Worm (Caenorhabditis elegans) whole organism, L2 larva: Measurements from ENCODE around the gene C13A10.1.

Source experiments
- C34F6.9 ChIP-seq: fragments of 150-350 bp; optimal IDR thresholded peaks from 2 replicates; lab custom pipeline; 2014; ENCODE audit warnings: missing biosample characterization, missing genetic modification characterization
- F13H6.1 ChIP-seq: sonication (generic microtip); optimal IDR thresholded peaks from 2 replicates; lab custom pipeline; 2016; ENCODE audit warnings: missing genetic modification characterization, missing compliant biosample characterization
- ZK546.5 ChIP-seq: sonication (generic microtip); optimal IDR thresholded peaks from 2 replicates; lab custom pipeline; 2017; ENCODE audit warnings: missing biosample characterization, missing genetic modification characterization
- alr-1 ChIP-seq: fragments of 150-350 bp; optimal IDR thresholded peaks from 2 replicates; lab custom pipeline; 2014; ENCODE audit warnings: missing biosample characterization, missing genetic modification characterization
- aly-2 ChIP-seq: fragments of 150-350 bp; optimal IDR thresholded peaks from 2 replicates; lab custom pipeline; 2014; ENCODE audit warnings: missing biosample characterization, missing genetic modification characterization
- ama-1 ChIP-seq: fragments of 150-350 bp; optimal IDR thresholded peaks from 2 replicates; lab custom pipeline; 2018; ENCODE audit warnings: inconsistent platforms
- blmp-1 ChIP-seq: sonication (generic microtip); optimal IDR thresholded peaks from 2 replicates; lab custom pipeline; 2017; ENCODE audit warnings: missing genetic modification characterization, mild to moderate bottlenecking, missing compliant biosample characterization, antibody characterized with exemption, moderate library complexity; ENCODE audit not compliant: insufficient read depth
- ceh-16 ChIP-seq: fragments of 150-350 bp; optimal IDR thresholded peaks from 2 replicates; lab custom pipeline; 2014; ENCODE audit warnings: missing biosample characterization, missing genetic modification characterization
- ceh-82 ChIP-seq: fragments of 150-350 bp; optimal IDR thresholded peaks from 2 replicates; lab custom pipeline; 2014; ENCODE audit warnings: missing biosample characterization, missing genetic modification characterization
- crh-2 ChIP-seq: sonication (generic microtip); optimal IDR thresholded peaks from 2 replicates; lab custom pipeline; 2017; ENCODE audit warnings: missing biosample characterization, missing genetic modification characterization
- dmd-4 ChIP-seq: sonication (generic microtip); optimal IDR thresholded peaks from 2 replicates; lab custom pipeline; 2017; ENCODE audit warnings: missing biosample characterization, missing genetic modification characterization
- egl-27 ChIP-seq: sonication (generic microtip); optimal IDR thresholded peaks from 3 replicates; lab custom pipeline; 2017; ENCODE audit warnings: missing biosample characterization, missing genetic modification reagents, missing genetic modification characterization
- elt-1 ChIP-seq: fragments of 150-350 bp; optimal IDR thresholded peaks from 2 replicates; lab custom pipeline; 2014; ENCODE audit warnings: missing biosample characterization, missing genetic modification characterization
- elt-3 ChIP-seq: sonication (generic microtip); optimal IDR thresholded peaks from 2 replicates; lab custom pipeline; 2017; ENCODE audit warnings: missing biosample characterization, missing genetic modification characterization
- fos-1 ChIP-seq: fragments of 150-350 bp; optimal IDR thresholded peaks from 2 replicates; lab custom pipeline; 2014; ENCODE audit warnings: missing biosample characterization, missing genetic modification characterization
- gmeb-1 ChIP-seq: fragments of 150-350 bp; optimal IDR thresholded peaks from 2 replicates; lab custom pipeline; 2014; ENCODE audit warnings: missing biosample characterization, missing genetic modification characterization
- lin-11 ChIP-seq: fragments of 150-350 bp; sonication (generic microtip); optimal IDR thresholded peaks from 2 replicates; lab custom pipeline; 2014; ENCODE audit warnings: missing biosample characterization, missing genetic modification characterization, inconsistent platforms, mixed read lengths
- lin-13 ChIP-seq: fragments of 150-350 bp; optimal IDR thresholded peaks from 2 replicates; lab custom pipeline; 2014; ENCODE audit warnings: missing biosample characterization, missing genetic modification reagents, missing genetic modification characterization
- lin-39 ChIP-seq: fragments of 150-350 bp; optimal IDR thresholded peaks from 2 replicates; lab custom pipeline; 2014; ENCODE audit warnings: missing biosample characterization, missing genetic modification reagents, missing genetic modification characterization
- lsy-2 ChIP-seq, 2 experiments: fragments of 150-350 bp in 1 of 2; sonication (generic microtip) in 1 of 2; optimal IDR thresholded peaks; 2 replicates each; lab custom pipeline; 2014 to 2017; ENCODE audit warnings: missing biosample characterization in 2 of 2, missing genetic modification characterization in 2 of 2
- mbf-1 ChIP-seq: sonication (generic microtip); optimal IDR thresholded peaks from 2 replicates; lab custom pipeline; 2017; ENCODE audit warnings: missing biosample characterization, missing genetic modification characterization
- mdl-1 ChIP-seq, 2 experiments: fragments of 150-350 bp in 1 of 2; sonication (generic microtip) in 1 of 2; optimal IDR thresholded peaks; 2 replicates each; lab custom pipeline; 2017; ENCODE audit warnings: missing biosample characterization in 2 of 2, missing genetic modification characterization in 2 of 2
- nhr-11 ChIP-seq: fragments of 150-350 bp; optimal IDR thresholded peaks from 2 replicates; lab custom pipeline; 2014; ENCODE audit warnings: missing biosample characterization, missing genetic modification characterization
- nhr-12 ChIP-seq: fragments of 150-350 bp; optimal IDR thresholded peaks from 2 replicates; lab custom pipeline; 2014; ENCODE audit warnings: missing biosample characterization, missing genetic modification characterization
- nhr-129 ChIP-seq: fragments of 150-350 bp; optimal IDR thresholded peaks from 2 replicates; lab custom pipeline; 2014; ENCODE audit warnings: missing biosample characterization, missing genetic modification characterization
- nhr-237 ChIP-seq: fragments of 150-350 bp; optimal IDR thresholded peaks from 2 replicates; lab custom pipeline; 2014; ENCODE audit warnings: missing biosample characterization, missing genetic modification characterization
- nhr-6 ChIP-seq: fragments of 150-350 bp; optimal IDR thresholded peaks from 2 replicates; lab custom pipeline; 2014; ENCODE audit warnings: missing biosample characterization, missing genetic modification characterization
- peb-1 ChIP-seq: fragments of 150-350 bp; optimal IDR thresholded peaks from 2 replicates; lab custom pipeline; 2014; ENCODE audit warnings: missing biosample characterization, missing genetic modification characterization
- sem-4 ChIP-seq: fragments of 150-350 bp; optimal IDR thresholded peaks from 2 replicates; lab custom pipeline; 2014; ENCODE audit warnings: missing biosample characterization, missing genetic modification reagents, missing genetic modification characterization
- sma-3 ChIP-seq: sonication (generic microtip); optimal IDR thresholded peaks from 2 replicates; lab custom pipeline; 2016; ENCODE audit warnings: missing genetic modification reagents, missing genetic modification characterization, missing compliant biosample characterization
- sma-9 ChIP-seq, 2 experiments: fragments of 150-350 bp in 1 of 2; sonication (generic microtip) in 1 of 2; optimal IDR thresholded peaks; 2 replicates each; lab custom pipeline; 2014 to 2016; ENCODE audit warnings: missing genetic modification characterization in 2 of 2, mild to moderate bottlenecking in 1 of 2, missing biosample characterization in 1 of 2, missing compliant biosample characterization in 1 of 2, missing genetic modification reagents in 1 of 2, moderate library complexity in 1 of 2
- snpc-4 ChIP-seq: fragments of 150-350 bp; optimal IDR thresholded peaks from 2 replicates; lab custom pipeline; 2014; ENCODE audit warnings: missing biosample characterization, missing genetic modification characterization
- unc-55 ChIP-seq: fragments of 150-350 bp; sonication (generic microtip); optimal IDR thresholded peaks from 3 replicates; lab custom pipeline; 2014; ENCODE audit warnings: missing biosample characterization, missing genetic modification reagents, missing genetic modification characterization
- unc-62 ChIP-seq: fragments of 150-350 bp; optimal IDR thresholded peaks from 2 replicates; lab custom pipeline; 2014; ENCODE audit warnings: missing biosample characterization, missing genetic modification reagents, missing genetic modification characterization
- zag-1 ChIP-seq: fragments of 150-350 bp; optimal IDR thresholded peaks from 2 replicates; lab custom pipeline; 2014; ENCODE audit warnings: missing biosample characterization, missing genetic modification characterization
- ztf-1 ChIP-seq: fragments of 200-800 bp; sonication (Bioruptor generic); conservative IDR thresholded peaks from 2 replicates; pipeline ENCODE4 v1.3.6; 2022; ENCODE audit warnings: missing genetic modification characterization, missing compliant biosample characterization
- ztf-4 ChIP-seq: fragments of 150-350 bp; optimal IDR thresholded peaks from 2 replicates; lab custom pipeline; 2014; ENCODE audit warnings: missing biosample characterization, missing genetic modification characterization

C13A10.1 gene

ce11 chrII:1315245-1315644 lies 40.2 kb downstream of the C13A10.1 start:
- TF ChIP-seq blmp-1 (tag; lab: Kevin White, UChicago) (peak; percentile 29), ZK546.5 (tag; lab: Kevin White, UChicago) (no peak), sma-9 (GFP tag; optimal IDR thresholded peaks at IDR 0.05; lab: Kevin White, UChicago) (no peak), sma-9 (tag; optimal IDR thresholded peaks at IDR 0.05; lab: Kevin White, UChicago) (no peak), fos-1 (tag; lab: Kevin White, UChicago) (peak; percentile 28)

ce11 chrII:1309892-1310516 lies 45.4 kb downstream of the C13A10.1 start, which contains the start of the genes alh-6 and fcho-1:
alh-6 (minus strand) TSS chrII:1310133.
fcho-1 (plus strand) TSS chrII:1310515.
- no peak for TF ChIP-seq nhr-129
- TF ChIP-seq ceh-16 (tag; lab: Kevin White, UChicago) = no peak
- TF ChIP-seq peb-1 (tag; lab: Kevin White, UChicago) = no peak
- TF ChIP-seq nhr-237 (tag; lab: Kevin White, UChicago) = no peak
- no peak for TF ChIP-seq ztf-1 (GFP tag; lab: Robert Waterston, UW)
- no peak for TF ChIP-seq mbf-1 (tag; lab: Kevin White, UChicago)
- TF ChIP-seq gmeb-1 (tag; lab: Kevin White, UChicago) = no peak
- no peak for TF ChIP-seq alr-1 (tag; lab: Kevin White, UChicago)
- no peak for TF ChIP-seq sma-3 (GFP tag; lab: Kevin White, UChicago)
- TF ChIP-seq unc-62 (GFP tag; lab: Kevin White, UChicago) = no peak
- TF ChIP-seq ama-1 (lab: Kevin White, UChicago) = no peak
- no peak for TF ChIP-seq elt-1
- TF ChIP-seq crh-2 (tag; lab: Kevin White, UChicago) = peak; percentile 1
- no peak for TF ChIP-seq aly-2 (tag; lab: Kevin White, UChicago)
- peak; percentile 31 for TF ChIP-seq C34F6.9 (tag; lab: Kevin White, UChicago)
- no peak for TF ChIP-seq nhr-11 (tag; lab: Kevin White, UChicago)
- peak; percentile 17 for TF ChIP-seq F13H6.1 (tag; lab: Kevin White, UChicago)
- no peak for TF ChIP-seq egl-27 (tag; lab: Kevin White, UChicago)
- TF ChIP-seq lin-13 = peak; percentile 1
- TF ChIP-seq lsy-2 (tag; optimal IDR thresholded peaks at IDR 0.05; lab: Kevin White, UChicago) = peak in 1 of 2 experiments; percentile 47
- TF ChIP-seq nhr-12 = no peak
- TF ChIP-seq zag-1 = no peak
- TF ChIP-seq ZK546.5 (tag; lab: Kevin White, UChicago) = no peak
- TF ChIP-seq lin-39 (tag; lab: Kevin White, UChicago) = no peak
- TF ChIP-seq nhr-6 (tag; lab: Kevin White, UChicago) = no peak
- TF ChIP-seq mdl-1 (tag; optimal IDR thresholded peaks at IDR 0.05; lab: Kevin White, UChicago) = no peak
- peak; percentile 49 for TF ChIP-seq unc-55 (GFP tag; lab: Kevin White, UChicago)

- no peak for TF ChIP-seq unc-55 (GFP tag; lab: Kevin White, UChicago)
- no peak for TF ChIP-seq lin-11 (tag; lab: Kevin White, UChicago)
- no peak for TF ChIP-seq blmp-1 (tag; lab: Kevin White, UChicago)
- TF ChIP-seq elt-3 (tag; lab: Kevin White, UChicago) = no peak
- TF ChIP-seq ztf-4 (tag; lab: Kevin White, UChicago) = no peak
- no peak for TF ChIP-seq sma-3 (GFP tag; lab: Kevin White, UChicago)
- TF ChIP-seq ceh-82 (tag; lab: Kevin White, UChicago) = no peak
- TF ChIP-seq snpc-4 (tag; lab: Kevin White, UChicago) = no peak
- no peak for TF ChIP-seq lsy-2 (tag; optimal IDR thresholded peaks at IDR 0.05; lab: Kevin White, UChicago)
- TF ChIP-seq unc-62 (GFP tag; lab: Kevin White, UChicago) = no peak
- TF ChIP-seq fos-1 (tag; lab: Kevin White, UChicago) = no peak
- no peak for TF ChIP-seq nhr-11 (tag; lab: Kevin White, UChicago)
These were observed 48.9 kb downstream of the C13A10.1 start for ce11 chrII:1306550-1306949.

ce11 chrII:1306036-1306435 lies 49.4 kb downstream of the C13A10.1 start, which contains the start of gene emc-2:
emc-2 (minus strand) TSS chrII:1306136.
- TF ChIP-seq crh-2 (tag; lab: Kevin White, UChicago) (no peak), sem-4 (tag; lab: Kevin White, UChicago) (no peak), nhr-6 (tag; lab: Kevin White, UChicago) (no peak), nhr-12 (no peak), ztf-4 (tag; lab: Kevin White, UChicago) (no peak), dmd-4 (tag; lab: Kevin White, UChicago) (no peak), peb-1 (tag; lab: Kevin White, UChicago) (no peak), lsy-2 (tag; optimal IDR thresholded peaks at IDR 0.05; lab: Kevin White, UChicago) (no peak)
- TF ChIP-seq, all 48 proteins: peak for 0
